Worm (Caenorhabditis elegans) whole organism, L1 larva: ENCODE results near the gene del-2.
A peak's percentile ranks its signal among the peaks of the same experiment; 100 is the strongest.

Experiments used
- aly-2 ChIP-seq: fragments of 150-350 bp; optimal IDR thresholded peaks from 2 replicates; lab custom pipeline; 2014; ENCODE audit warnings: missing biosample characterization, missing genetic modification characterization
- blmp-1 ChIP-seq: fragments of 150-350 bp; optimal IDR thresholded peaks from 2 replicates; lab custom pipeline; 2014; ENCODE audit warnings: missing biosample characterization, missing genetic modification characterization
- ceh-63 ChIP-seq: fragments of 200-800 bp; sonication (Bioruptor generic); optimal IDR thresholded peaks from 2 replicates; lab custom pipeline; 2018; ENCODE audit warnings: mild to moderate bottlenecking, missing genetic modification characterization, missing compliant biosample characterization
- ceh-82 ChIP-seq, 3 experiments: fragments of 150-350 bp in 1 of 3; sonication (generic microtip) in 2 of 3; optimal IDR thresholded peaks; 2 replicates each; lab custom pipeline; 2014 to 2017; ENCODE audit warnings: missing biosample characterization in 3 of 3, missing genetic modification characterization in 3 of 3
- ceh-88 ChIP-seq: fragments of 200-800 bp; sonication (Bioruptor generic); IDR thresholded peaks from 2 replicates; pipeline ENCODE4 v1.3.6; 2022; ENCODE audit warnings: missing genetic modification characterization, missing compliant biosample characterization
- ceh-90 ChIP-seq: sonication (generic microtip); optimal IDR thresholded peaks from 2 replicates; lab custom pipeline; 2016; ENCODE audit warnings: missing genetic modification characterization, missing compliant biosample characterization
- ces-1 ChIP-seq: fragments of 150-350 bp; optimal IDR thresholded peaks from 2 replicates; lab custom pipeline; 2014; ENCODE audit warnings: missing biosample characterization, missing genetic modification reagents, missing genetic modification characterization
- dpl-1 ChIP-seq, 3 experiments: fragments of 150-350 bp in 2 of 3; sonication (generic microtip) in 1 of 3; optimal IDR thresholded peaks; 2 replicates each; lab custom pipeline; 2014 to 2017; ENCODE audit warnings: missing biosample characterization in 3 of 3, missing genetic modification characterization in 3 of 3, missing genetic modification reagents in 3 of 3
- dsc-1 ChIP-seq: sonication (generic microtip); optimal IDR thresholded peaks from 2 replicates; lab custom pipeline; 2016; ENCODE audit warnings: mild to moderate bottlenecking, missing genetic modification characterization, missing compliant biosample characterization
- efl-1 ChIP-seq, 4 experiments: fragments of 150-350 bp; optimal IDR thresholded peaks in 3 of 4; peaks in 1 of 4; 1 replicate in 1 of 4; 2 replicates in 3 of 4; lab custom pipeline; 2014; ENCODE audit warnings: missing biosample characterization in 2 of 4, missing genetic modification characterization in 2 of 4, missing genetic modification reagents in 2 of 4
- egl-13 ChIP-seq: sonication (generic microtip); optimal IDR thresholded peaks from 2 replicates; lab custom pipeline; 2016; ENCODE audit warnings: missing genotype, missing genetic modification reagents, missing genetic modification characterization, missing compliant biosample characterization
- egl-27 ChIP-seq, 2 experiments: fragments of 150-350 bp in 1 of 2; sonication (generic microtip); optimal IDR thresholded peaks; 3 replicates each; lab custom pipeline; 2017 to 2018; ENCODE audit warnings: missing biosample characterization in 2 of 2, missing genetic modification characterization in 2 of 2, missing genetic modification reagents in 2 of 2
- elt-2 ChIP-seq: sonication (generic microtip); optimal IDR thresholded peaks from 2 replicates; lab custom pipeline; 2016; ENCODE audit warnings: missing genetic modification characterization, mild to moderate bottlenecking, inconsistent platforms, missing compliant biosample characterization, missing genetic modification reagents
- elt-3 ChIP-seq, 6 experiments: fragments of 150-350 bp in 1 of 6; sonication (generic microtip); optimal IDR thresholded peaks; 2 replicates each; lab custom pipeline; 2017 to 2018; ENCODE audit warnings: missing biosample characterization in 6 of 6, missing genetic modification characterization in 6 of 6, inconsistent platforms in 1 of 6
- ets-5 ChIP-seq: fragments of 200-800 bp; sonication (Bioruptor generic); IDR thresholded peaks from 2 replicates; pipeline ENCODE4 v1.3.6; 2022; ENCODE audit warnings: missing genetic modification characterization, missing compliant biosample characterization
- fkh-4 ChIP-seq: sonication (generic microtip); optimal IDR thresholded peaks from 2 replicates; lab custom pipeline; 2016; ENCODE audit warnings: missing compliant biosample characterization, missing genetic modification characterization, borderline replicate concordance
- fos-1 ChIP-seq: fragments of 150-350 bp; optimal IDR thresholded peaks from 2 replicates; lab custom pipeline; 2014; ENCODE audit warnings: missing biosample characterization, missing genetic modification characterization
- grh-1 ChIP-seq: fragments of 200-800 bp; sonication (Bioruptor generic); IDR thresholded peaks from 2 replicates; pipeline ENCODE4 v1.3.6; 2022; ENCODE audit warnings: missing genetic modification reagents, missing genetic modification characterization, missing compliant biosample characterization
- hpl-2 ChIP-seq: fragments of 150-350 bp; optimal IDR thresholded peaks from 2 replicates; lab custom pipeline; 2014; ENCODE audit warnings: missing biosample characterization, missing genetic modification reagents, missing genetic modification characterization
- isw-1 ChIP-seq: fragments of 200-800 bp; sonication (Bioruptor generic); IDR thresholded peaks from 2 replicates; pipeline ENCODE4 v1.3.6; 2022; ENCODE audit warnings: missing genetic modification characterization, missing compliant biosample characterization
- jun-1 ChIP-seq: fragments of 150-350 bp; optimal IDR thresholded peaks from 2 replicates; lab custom pipeline; 2014; ENCODE audit warnings: missing biosample characterization, missing genetic modification reagents, missing genetic modification characterization
- lin-13 ChIP-seq: fragments of 150-350 bp; optimal IDR thresholded peaks from 2 replicates; lab custom pipeline; 2014; ENCODE audit warnings: missing biosample characterization, missing genetic modification reagents, missing genetic modification characterization
- lin-14 ChIP-seq: fragments of 200-800 bp; sonication (Bioruptor generic); optimal IDR thresholded peaks from 2 replicates; lab custom pipeline; 2018; ENCODE audit warnings: mild to moderate bottlenecking, missing genetic modification characterization, moderate library complexity, missing compliant biosample characterization
- lin-15B ChIP-seq: fragments of 150-350 bp; sonication (generic microtip); optimal IDR thresholded peaks from 3 replicates; lab custom pipeline; 2014; ENCODE audit warnings: missing biosample characterization, missing genetic modification characterization
- lin-35 ChIP-seq, 2 experiments: fragments of 150-350 bp; optimal IDR thresholded peaks; 2 replicates each; lab custom pipeline; 2014; ENCODE audit warnings: missing biosample characterization in 2 of 2, missing genetic modification characterization in 2 of 2, missing genetic modification reagents in 2 of 2
- lir-3 ChIP-seq: sonication (generic microtip); optimal IDR thresholded peaks from 2 replicates; lab custom pipeline; 2016; ENCODE audit warnings: mild to moderate bottlenecking, missing genetic modification characterization, moderate library complexity, missing compliant biosample characterization; ENCODE audit not compliant: poor library complexity
- lsy-2 ChIP-seq, 2 experiments: fragments of 150-350 bp; optimal IDR thresholded peaks; 2 replicates each; lab custom pipeline; 2014; ENCODE audit warnings: missing biosample characterization in 2 of 2, missing genetic modification characterization in 2 of 2
- mep-1 ChIP-seq: fragments of 150-350 bp; optimal IDR thresholded peaks from 2 replicates; lab custom pipeline; 2014; ENCODE audit warnings: missing biosample characterization, missing genetic modification characterization
- nhr-11 ChIP-seq: fragments of 150-350 bp; optimal IDR thresholded peaks from 2 replicates; lab custom pipeline; 2014; ENCODE audit warnings: missing biosample characterization, missing genetic modification characterization
- nhr-12 ChIP-seq: sonication (generic microtip); optimal IDR thresholded peaks from 2 replicates; lab custom pipeline; 2017; ENCODE audit warnings: missing biosample characterization, missing genetic modification characterization
- nhr-19 ChIP-seq: fragments of 200-800 bp; sonication (Bioruptor generic); conservative IDR thresholded peaks from 2 replicates; pipeline ENCODE4 v1.3.6; 2022; ENCODE audit warnings: missing genetic modification characterization, missing compliant biosample characterization
- nhr-20 ChIP-seq: sonication (generic microtip); optimal IDR thresholded peaks from 2 replicates; lab custom pipeline; 2016; ENCODE audit warnings: mild to moderate bottlenecking, missing genetic modification characterization, missing compliant biosample characterization
- nhr-47 ChIP-seq: sonication (generic microtip); optimal IDR thresholded peaks from 2 replicates; lab custom pipeline; 2016; ENCODE audit warnings: mild to moderate bottlenecking, missing genetic modification characterization, moderate library complexity, missing compliant biosample characterization
- nhr-71 ChIP-seq: sonication (generic microtip); optimal IDR thresholded peaks from 2 replicates; lab custom pipeline; 2016; ENCODE audit warnings: mild to moderate bottlenecking, missing genetic modification characterization, moderate library complexity, missing compliant biosample characterization
- nhr-77 ChIP-seq: fragments of 150-350 bp; optimal IDR thresholded peaks from 2 replicates; lab custom pipeline; 2014; ENCODE audit warnings: missing biosample characterization, missing genetic modification characterization
- nhr-84 ChIP-seq: sonication (generic microtip); optimal IDR thresholded peaks from 2 replicates; lab custom pipeline; 2017; ENCODE audit warnings: missing biosample characterization, missing genetic modification characterization
- nhr-85 ChIP-seq: sonication (generic microtip); peaks from one replicate; lab custom pipeline; 2016; ENCODE audit warnings: missing genetic modification characterization, inconsistent platforms, missing compliant biosample characterization
- nhr-90 ChIP-seq: sonication (generic microtip); optimal IDR thresholded peaks from 2 replicates; lab custom pipeline; 2016; ENCODE audit warnings: mild to moderate bottlenecking, missing genetic modification characterization, missing compliant biosample characterization; ENCODE audit not compliant: poor library complexity
- pag-3 ChIP-seq: sonication (generic microtip); optimal IDR thresholded peaks from 2 replicates; lab custom pipeline; 2017; ENCODE audit warnings: missing genetic modification characterization, mild to moderate bottlenecking, missing compliant biosample characterization, antibody characterized with exemption, borderline replicate concordance; ENCODE audit not compliant: insufficient read depth
- pax-3 ChIP-seq: fragments of 200-800 bp; sonication (Bioruptor generic); optimal IDR thresholded peaks from 2 replicates; lab custom pipeline; 2018; ENCODE audit warnings: mild to moderate bottlenecking, missing genetic modification characterization, moderate library complexity, missing compliant biosample characterization
- pqm-1 ChIP-seq: sonication (generic microtip); optimal IDR thresholded peaks from 3 replicates; lab custom pipeline; 2017; ENCODE audit warnings: missing biosample characterization, missing genetic modification characterization
- skn-1 ChIP-seq: fragments of 150-350 bp; optimal IDR thresholded peaks from 2 replicates; lab custom pipeline; 2014; ENCODE audit warnings: missing biosample characterization, missing genetic modification characterization
- snu-23 ChIP-seq: sonication (generic microtip); optimal IDR thresholded peaks from 2 replicates; lab custom pipeline; 2016; ENCODE audit warnings: missing genetic modification characterization, missing compliant biosample characterization
- sptf-1 ChIP-seq: fragments of 150-350 bp; optimal IDR thresholded peaks from 2 replicates; lab custom pipeline; 2014; ENCODE audit warnings: missing biosample characterization, missing genetic modification characterization
- sup-37 ChIP-seq: fragments of 200-800 bp; sonication (Bioruptor generic); optimal IDR thresholded peaks from 2 replicates; lab custom pipeline; 2018; ENCODE audit warnings: mild to moderate bottlenecking, missing genetic modification characterization, missing compliant biosample characterization
- tbx-2 ChIP-seq: sonication (generic microtip); optimal IDR thresholded peaks from 2 replicates; lab custom pipeline; 2016; ENCODE audit warnings: missing genetic modification characterization, missing compliant biosample characterization
- tlp-1 ChIP-seq: fragments of 150-350 bp; optimal IDR thresholded peaks from 2 replicates; lab custom pipeline; 2014; ENCODE audit warnings: missing biosample characterization, missing genetic modification characterization
- unc-130 ChIP-seq: fragments of 150-350 bp; optimal IDR thresholded peaks from 2 replicates; lab custom pipeline; 2017; ENCODE audit warnings: missing biosample characterization, missing genetic modification characterization, inconsistent platforms
- xbp-1 ChIP-seq: sonication (generic microtip); optimal IDR thresholded peaks from 2 replicates; lab custom pipeline; 2016; ENCODE audit warnings: missing genetic modification characterization, missing compliant biosample characterization
- zag-1 ChIP-seq: fragments of 150-350 bp; optimal IDR thresholded peaks from 2 replicates; lab custom pipeline; 2014; ENCODE audit warnings: missing biosample characterization, missing genetic modification characterization
- ztf-4 ChIP-seq: fragments of 150-350 bp; optimal IDR thresholded peaks from 2 replicates; lab custom pipeline; 2014; ENCODE audit warnings: missing biosample characterization, missing genetic modification characterization

del-2 gene

DNA sequence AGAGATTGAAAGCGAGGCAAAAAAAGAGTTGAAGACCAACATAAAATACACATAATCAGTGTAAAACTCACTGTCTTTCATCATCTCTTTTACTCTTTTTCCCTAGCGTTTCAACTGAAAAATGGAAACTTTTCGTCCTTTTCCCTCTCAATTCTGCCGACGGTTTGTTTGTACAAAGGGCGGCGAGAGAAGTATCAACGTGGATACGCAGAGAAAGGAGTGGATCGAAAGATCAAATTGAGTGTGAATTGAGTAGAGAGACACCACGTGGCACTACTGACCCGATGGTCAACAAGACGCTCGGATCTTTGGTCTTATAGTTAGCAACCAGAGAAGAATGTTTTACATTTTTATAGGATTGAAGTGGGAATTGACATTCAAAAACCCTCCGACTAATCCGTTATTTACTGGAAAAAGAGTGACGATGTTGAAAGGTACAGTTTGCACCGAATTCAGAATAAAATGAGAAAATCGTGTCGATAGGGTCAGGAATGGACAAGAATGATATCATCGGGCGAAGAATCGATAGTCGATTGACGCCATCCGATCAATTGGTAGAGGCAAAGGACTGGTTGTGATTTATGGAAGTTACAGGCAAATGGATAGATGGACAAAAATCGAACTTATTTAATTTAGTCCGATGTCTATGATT lies 29.3 kb upstream of the del-2 start:
- TF ChIP-seq nhr-85 (tag; lab: Kevin White, UChicago) = peak; percentile 98
- TF ChIP-seq ztf-4 (tag; lab: Kevin White, UChicago) = peak; percentile 45
- peak; percentile 54 for TF ChIP-seq pax-3 (tag; lab: Kevin White, UChicago)
- peak; percentile 70 for TF ChIP-seq nhr-90
- peak in 1 of 2 experiments; percentile 25 for TF ChIP-seq egl-27 (tag; optimal IDR thresholded peaks at IDR 0.05; lab: Kevin White, UChicago)
- TF ChIP-seq unc-130 (tag; lab: Kevin White, UChicago) = peak; percentile 20
- TF ChIP-seq ceh-88 = 0 out of 2 replicates have a peak, but pooled peaks have one; percentile 10
- TF ChIP-seq lin-14 = peak; percentile 89
- TF ChIP-seq nhr-19 (GFP tag; lab: Robert Waterston, UW) = peak; percentile 62
- TF ChIP-seq zag-1 (tag; lab: Kevin White, UChicago) = no peak
- peak; percentile 11 for TF ChIP-seq lin-13 (GFP tag; lab: Kevin White, UChicago)
- TF ChIP-seq pag-3 (tag; lab: Kevin White, UChicago) = no peak
- no peak for TF ChIP-seq tlp-1 (tag; lab: Kevin White, UChicago)
- TF ChIP-seq ceh-82 (tag; optimal IDR thresholded peaks at IDR 0.05; lab: Kevin White, UChicago) = no peak
- TF ChIP-seq nhr-71 (tag; lab: Kevin White, UChicago) = peak; percentile 88
- no peak for TF ChIP-seq aly-2
- TF ChIP-seq pqm-1 (tag; lab: Kevin White, UChicago) = no peak
- peak; percentile 7 to 40 for TF ChIP-seq efl-1 (optimal IDR thresholded peaks at IDR 0.05; lab: Kevin White, UChicago)
- peak; percentile 6 to 87 for TF ChIP-seq efl-1 (GFP tag; optimal IDR thresholded peaks at IDR 0.05 in 1 of 2; lab: Kevin White, UChicago)
- no peak for TF ChIP-seq dsc-1 (tag; lab: Kevin White, UChicago)
- TF ChIP-seq tbx-2 (tag; lab: Kevin White, UChicago) = peak; percentile 74
- TF ChIP-seq snu-23 = peak; percentile 83
- TF ChIP-seq jun-1 = peak; percentile 10
- peak; percentile 60 for TF ChIP-seq elt-2 (tag; lab: Kevin White, UChicago)
- peak; percentile 84 for TF ChIP-seq blmp-1
- peak; percentile 51 for TF ChIP-seq xbp-1
- peak; percentile 16 for TF ChIP-seq fos-1 (tag; lab: Kevin White, UChicago)
- no peak for TF ChIP-seq sup-37 (GFP tag; lab: Kevin White, UChicago)
- no peak for TF ChIP-seq nhr-12 (tag; lab: Kevin White, UChicago)
- peak; percentile 79 for TF ChIP-seq nhr-77 (tag; lab: Kevin White, UChicago)
- peak; percentile 29 for TF ChIP-seq lir-3 (tag; lab: Kevin White, UChicago)
- no peak for TF ChIP-seq ceh-90
- TF ChIP-seq lsy-2 (tag; optimal IDR thresholded peaks at IDR 0.05; lab: Kevin White, UChicago) = peak; percentile 53 to 64
- TF ChIP-seq isw-1 (GFP tag; lab: Robert Waterston, UW) = no peak; the same call in 1 of the 2 replicates
- TF ChIP-seq elt-3 (tag; optimal IDR thresholded peaks at IDR 0.05; lab: Kevin White, UChicago) = peak in 4 of 6 experiments; percentile 13 to 68 (median 24)
- no peak for TF ChIP-seq sptf-1
- 0 out of 2 replicates have a peak, but pooled peaks have one; percentile 16 for TF ChIP-seq grh-1 (GFP tag; lab: Robert Waterston, UW)
- TF ChIP-seq nhr-84 = no peak
- no peak for TF ChIP-seq egl-13 (tag; lab: Kevin White, UChicago)
- TF ChIP-seq lin-15B (tag; lab: Kevin White, UChicago) = no peak
- TF ChIP-seq ceh-63 (GFP tag; lab: Kevin White, UChicago) = no peak
- TF ChIP-seq nhr-11 (tag; lab: Kevin White, UChicago) = no peak
- TF ChIP-seq ets-5 = no peak
- TF ChIP-seq nhr-20 (tag; lab: Kevin White, UChicago) = peak; percentile 97
- no peak for TF ChIP-seq ces-1
- TF ChIP-seq hpl-2 (GFP tag; lab: Kevin White, UChicago) = peak; percentile 58
- TF ChIP-seq fkh-4 (tag; lab: Kevin White, UChicago) = no peak
- TF ChIP-seq dpl-1 (GFP tag; optimal IDR thresholded peaks at IDR 0.05; lab: Kevin White, UChicago) = peak in 2 of 3 experiments; percentile 14 to 39
- peak; percentile 55 for TF ChIP-seq nhr-47
- TF ChIP-seq skn-1 = peak; percentile 61
- peak; percentile 73 for TF ChIP-seq mep-1
- TF ChIP-seq lin-35 (GFP tag; optimal IDR thresholded peaks at IDR 0.05; lab: Kevin White, UChicago) = peak in 1 of 2 experiments; percentile 69
